Worm (Caenorhabditis elegans) whole organism, L4/young adult: Measurements from ENCODE around the gene F20D1.22.

Experiments used
- W03F9.2 ChIP-seq: fragments of 150-350 bp; optimal IDR thresholded peaks from 2 replicates; lab custom pipeline; 2014; ENCODE audit warnings: missing biosample characterization, missing genetic modification characterization
- dao-5 ChIP-seq: sonication (generic microtip); optimal IDR thresholded peaks from 2 replicates; lab custom pipeline; 2016; ENCODE audit warnings: missing genotype, missing genetic modification characterization, moderate library complexity, missing compliant biosample characterization
- him-1 ChIP-seq: sonication (generic microtip); optimal IDR thresholded peaks from 2 replicates; lab custom pipeline; 2016; ENCODE audit warnings: missing genotype, missing genetic modification reagents, missing genetic modification characterization, missing compliant biosample characterization

The F20D1.22 gene

DNA sequence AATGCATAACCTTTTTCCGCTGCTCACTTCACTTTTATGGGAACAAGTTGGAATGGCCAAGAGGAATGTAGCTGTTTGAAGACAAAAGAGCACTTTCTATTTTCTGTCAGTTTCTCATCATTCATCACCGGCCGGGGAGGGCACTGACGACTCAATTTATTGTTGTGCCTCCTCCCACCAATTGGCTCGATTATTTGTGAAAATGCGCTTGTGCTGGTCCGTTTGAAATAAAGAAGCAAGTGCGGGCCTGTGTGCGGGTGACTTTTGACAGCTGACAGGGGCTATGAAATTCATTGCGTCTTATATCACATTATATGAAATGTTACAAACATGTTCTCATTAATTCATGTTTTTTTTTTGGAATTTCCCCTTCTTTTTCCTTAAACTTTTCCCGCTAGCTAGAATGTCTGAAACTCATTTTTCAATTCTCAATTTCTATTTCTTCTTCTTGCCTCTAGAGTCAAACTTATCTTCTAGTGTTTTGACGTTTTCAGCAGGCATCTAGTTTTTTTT is 47.4 kb downstream of the F20D1.22 start:
- TF ChIP-seq dao-5 (tag; lab: Kevin White, UChicago), result no peak
- no peak for TF ChIP-seq him-1
- TF ChIP-seq W03F9.2 (tag; lab: Kevin White, UChicago), result no peak

DNA sequence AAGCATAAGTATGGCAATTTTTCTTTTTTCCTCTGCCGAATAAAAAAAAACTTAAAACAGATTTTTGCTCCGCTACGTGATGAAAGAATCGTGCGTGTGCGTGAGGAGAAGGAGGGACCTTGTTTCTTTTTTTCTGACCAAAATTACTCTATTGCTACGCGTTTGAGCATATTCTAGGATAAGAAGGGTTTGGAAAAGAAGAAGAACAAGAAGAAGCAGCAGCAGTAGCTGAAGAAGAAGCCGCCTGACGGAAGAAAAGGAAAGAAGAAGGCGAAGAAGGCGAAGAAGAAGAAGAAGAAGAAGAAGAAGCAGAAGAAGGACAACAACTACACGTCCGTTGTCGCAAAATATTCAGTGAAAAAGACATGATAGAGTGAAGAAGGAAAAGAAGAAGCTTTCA is 49.5 kb downstream of the F20D1.22 start:
- TF ChIP-seq dao-5 (tag; lab: Kevin White, UChicago) (no peak), W03F9.2 (tag; lab: Kevin White, UChicago) (no peak), him-1 (no peak)
